Worm (Caenorhabditis elegans) whole organism, young adult: ENCODE data around the gene srv-17.

Experiments used
- B0035.1 ChIP-seq: sonication (generic microtip); optimal IDR thresholded peaks from 2 replicates; lab custom pipeline; 2016; ENCODE audit warnings: missing genetic modification characterization, mild to moderate bottlenecking, missing compliant biosample characterization, missing genotype, missing genetic modification reagents
- C06A6.2 ChIP-seq: fragments of 200-800 bp; sonication (Bioruptor generic); conservative IDR thresholded peaks from 2 replicates; pipeline ENCODE4 v1.3.6; 2022; ENCODE audit warnings: missing genetic modification characterization, missing compliant biosample characterization
- F10E7.11 ChIP-seq: sonication (generic microtip); optimal IDR thresholded peaks from 2 replicates; lab custom pipeline; 2017; ENCODE audit warnings: mild to moderate bottlenecking, missing genetic modification characterization, moderate library complexity, missing compliant biosample characterization
- F49E8.2 ChIP-seq: sonication (generic microtip); optimal IDR thresholded peaks from 3 replicates; lab custom pipeline; 2017; ENCODE audit warnings: missing genetic modification characterization, mild to moderate bottlenecking, missing compliant biosample characterization, antibody characterized with exemption, moderate library complexity; ENCODE audit not compliant: insufficient read depth
- F52B5.7 ChIP-seq: sonication (generic microtip); optimal IDR thresholded peaks from 2 replicates; lab custom pipeline; 2016; ENCODE audit warnings: mild to moderate bottlenecking, missing genetic modification characterization, missing compliant biosample characterization
- F55B11.4 ChIP-seq: sonication (generic microtip); optimal IDR thresholded peaks from 2 replicates; lab custom pipeline; 2016; ENCODE audit warnings: missing compliant biosample characterization, missing genetic modification characterization, borderline replicate concordance; ENCODE audit not compliant: insufficient read depth
- F57A8.1 ChIP-seq: fragments of 200-800 bp; sonication (Bioruptor generic); optimal IDR thresholded peaks from 2 replicates; lab custom pipeline; 2018; ENCODE audit warnings: mild to moderate bottlenecking, missing genetic modification characterization, moderate library complexity, missing compliant biosample characterization
- F57C9.4 ChIP-seq: sonication (generic microtip); optimal IDR thresholded peaks from 2 replicates; lab custom pipeline; 2017; ENCODE audit warnings: mild to moderate bottlenecking, missing genetic modification characterization, missing compliant biosample characterization
- Y53F4B.3 ChIP-seq: fragments of 200-800 bp; sonication (Bioruptor generic); IDR thresholded peaks from 2 replicates; pipeline ENCODE4 v1.3.6; 2022; ENCODE audit warnings: missing genetic modification reagents, missing genetic modification characterization, missing compliant biosample characterization
- Y95B8A.8 ChIP-seq: fragments of 200-800 bp; sonication (Bioruptor generic); IDR thresholded peaks from 2 replicates; pipeline ENCODE4 v1.3.6; 2022; ENCODE audit warnings: missing genetic modification reagents, missing genetic modification characterization, missing compliant biosample characterization
- ama-1 ChIP-seq, 3 experiments: fragments of 150-350 bp in 1 of 3; sonication (generic microtip) in 2 of 3; optimal IDR thresholded peaks; 2 replicates each; lab custom pipeline; 2014 to 2018; ENCODE audit warnings: missing biosample characterization in 2 of 3, missing genetic modification characterization in 2 of 3, missing genetic modification reagents in 2 of 3
- athp-1 ChIP-seq: sonication (generic microtip); optimal IDR thresholded peaks from 2 replicates; lab custom pipeline; 2017; ENCODE audit warnings: mild to moderate bottlenecking, missing genetic modification characterization, missing compliant biosample characterization
- attf-3 ChIP-seq: fragments of 200-800 bp; sonication (Bioruptor generic); conservative IDR thresholded peaks from 2 replicates; pipeline ENCODE4 v1.3.6; 2022; ENCODE audit warnings: missing genetic modification reagents, missing genetic modification characterization, missing compliant biosample characterization
- bed-1 ChIP-seq: fragments of 200-800 bp; sonication (Bioruptor generic); IDR thresholded peaks from 2 replicates; pipeline ENCODE4 v1.3.6; 2022; ENCODE audit warnings: missing genetic modification reagents, missing genetic modification characterization, missing compliant biosample characterization
- bed-2 ChIP-seq: fragments of 200-800 bp; sonication (Bioruptor generic); IDR thresholded peaks from 2 replicates; pipeline ENCODE4 v1.3.6; 2022; ENCODE audit warnings: missing genetic modification reagents, missing genetic modification characterization, missing compliant biosample characterization
- ceh-58 ChIP-seq: fragments of 200-800 bp; sonication (Bioruptor generic); IDR thresholded peaks from 2 replicates; pipeline ENCODE4 v1.3.6; 2022; ENCODE audit warnings: missing genetic modification characterization, missing compliant biosample characterization
- ceh-79 ChIP-seq: sonication (generic microtip); optimal IDR thresholded peaks from 2 replicates; lab custom pipeline; 2017; ENCODE audit warnings: mild to moderate bottlenecking, missing genetic modification characterization, missing compliant biosample characterization
- die-1 ChIP-seq: sonication (generic microtip); optimal IDR thresholded peaks from 2 replicates; lab custom pipeline; 2016; ENCODE audit warnings: missing genotype, mild to moderate bottlenecking, missing genetic modification characterization, missing compliant biosample characterization
- dpff-1 ChIP-seq: sonication (generic microtip); optimal IDR thresholded peaks from 2 replicates; lab custom pipeline; 2017; ENCODE audit warnings: mild to moderate bottlenecking, missing genetic modification characterization, missing compliant biosample characterization
- efl-1 ChIP-seq: fragments of 150-350 bp; optimal IDR thresholded peaks from 2 replicates; lab custom pipeline; 2014; ENCODE audit warnings: missing biosample characterization, missing genetic modification reagents, missing genetic modification characterization
- egl-44 ChIP-seq: fragments of 200-800 bp; sonication (Bioruptor generic); IDR thresholded peaks from 2 replicates; pipeline ENCODE4 v1.3.6; 2022; ENCODE audit warnings: missing genetic modification reagents, missing genetic modification characterization, missing compliant biosample characterization
- gei-17 ChIP-seq: fragments of 200-800 bp; sonication (Bioruptor generic); optimal IDR thresholded peaks from 2 replicates; lab custom pipeline; 2018; ENCODE audit warnings: mild to moderate bottlenecking, missing genetic modification characterization, missing compliant biosample characterization
- hmg-20 ChIP-seq: fragments of 200-800 bp; sonication (Bioruptor generic); IDR thresholded peaks from 2 replicates; pipeline ENCODE4 v1.3.6; 2022; ENCODE audit warnings: missing genetic modification reagents, missing genetic modification characterization, missing compliant biosample characterization
- hsf-1 ChIP-seq: fragments of 200-800 bp; sonication (Bioruptor generic); IDR thresholded peaks from 2 replicates; pipeline ENCODE4 v1.3.6; 2022; ENCODE audit warnings: missing genetic modification reagents, missing genetic modification characterization, missing compliant biosample characterization
- let-526 ChIP-seq: fragments of 200-800 bp; sonication (Bioruptor generic); IDR thresholded peaks from 2 replicates; pipeline ENCODE4 v1.3.6; 2022; ENCODE audit warnings: missing genetic modification reagents, missing genetic modification characterization, missing compliant biosample characterization
- lin-40 ChIP-seq: sonication (generic microtip); optimal IDR thresholded peaks from 2 replicates; lab custom pipeline; 2016; ENCODE audit warnings: missing genetic modification characterization, mild to moderate bottlenecking, missing compliant biosample characterization, missing genotype, missing genetic modification reagents
- lin-54 ChIP-seq: fragments of 200-800 bp; sonication (Bioruptor generic); optimal IDR thresholded peaks from 2 replicates; lab custom pipeline; 2018; ENCODE audit warnings: mild to moderate bottlenecking, missing genetic modification characterization, missing compliant biosample characterization
- lir-1 ChIP-seq: fragments of 200-800 bp; sonication (Bioruptor generic); conservative IDR thresholded peaks from 2 replicates; pipeline ENCODE4 v1.3.6; 2022; ENCODE audit warnings: missing genetic modification reagents, missing genetic modification characterization, missing compliant biosample characterization
- lsl-1 ChIP-seq: fragments of 200-800 bp; sonication (Bioruptor generic); optimal IDR thresholded peaks from 2 replicates; lab custom pipeline; 2018; ENCODE audit warnings: mild to moderate bottlenecking, missing genetic modification characterization, moderate library complexity, missing compliant biosample characterization
- nhr-179 ChIP-seq: sonication (generic microtip); optimal IDR thresholded peaks from 2 replicates; lab custom pipeline; 2016; ENCODE audit warnings: mild to moderate bottlenecking, missing genetic modification characterization, missing compliant biosample characterization
- nhr-80 ChIP-seq: sonication (generic microtip); optimal IDR thresholded peaks from 2 replicates; lab custom pipeline; 2016; ENCODE audit warnings: missing genetic modification characterization, missing compliant biosample characterization
- nhr-90 ChIP-seq: sonication (generic microtip); optimal IDR thresholded peaks from 2 replicates; lab custom pipeline; 2016; ENCODE audit warnings: missing genotype, mild to moderate bottlenecking, missing genetic modification characterization, missing compliant biosample characterization
- sdz-38 ChIP-seq: sonication (generic microtip); optimal IDR thresholded peaks from 2 replicates; lab custom pipeline; 2016; ENCODE audit warnings: missing genotype, missing genetic modification characterization, missing compliant biosample characterization
- snpc-1.1 ChIP-seq: sonication (generic microtip); optimal IDR thresholded peaks from 2 replicates; lab custom pipeline; 2017; ENCODE audit warnings: missing genetic modification characterization, mild to moderate bottlenecking, missing compliant biosample characterization, antibody characterized with exemption, moderate library complexity, missing genotype, missing genetic modification reagents; ENCODE audit not compliant: insufficient read depth
- snpc-3.4 ChIP-seq: sonication (generic microtip); optimal IDR thresholded peaks from 2 replicates; lab custom pipeline; 2017; ENCODE audit warnings: missing genetic modification characterization, mild to moderate bottlenecking, missing compliant biosample characterization, antibody characterized with exemption, moderate library complexity, missing genotype, missing genetic modification reagents
- tbp1 ChIP-seq: fragments of 200-800 bp; sonication (Bioruptor generic); optimal IDR thresholded peaks from 2 replicates; lab custom pipeline; 2018; ENCODE audit warnings: mild to moderate bottlenecking, missing genetic modification characterization, missing compliant biosample characterization
- tlf-1 ChIP-seq: fragments of 200-800 bp; sonication (Bioruptor generic); optimal IDR thresholded peaks from 2 replicates; lab custom pipeline; 2018; ENCODE audit warnings: mild to moderate bottlenecking, missing genetic modification characterization, missing compliant biosample characterization
- unc-130 ChIP-seq: sonication (generic microtip); optimal IDR thresholded peaks from 2 replicates; lab custom pipeline; 2016; ENCODE audit warnings: missing genetic modification reagents, missing genetic modification characterization, missing compliant biosample characterization
- zfh-2 ChIP-seq: fragments of 200-800 bp; sonication (Bioruptor generic); conservative IDR thresholded peaks from 2 replicates; pipeline ENCODE4 v1.3.6; 2022; ENCODE audit warnings: missing genetic modification reagents, missing genetic modification characterization, missing compliant biosample characterization
- ztf-18 ChIP-seq: sonication (generic microtip); optimal IDR thresholded peaks from 2 replicates; lab custom pipeline; 2016; ENCODE audit warnings: missing genotype, mild to moderate bottlenecking, missing genetic modification characterization, missing compliant biosample characterization
- ztf-25 ChIP-seq: fragments of 200-800 bp; sonication (Bioruptor generic); IDR thresholded peaks from 2 replicates; pipeline ENCODE4 v1.3.6; 2022; ENCODE audit warnings: missing genetic modification reagents, missing genetic modification characterization, missing compliant biosample characterization
- ztf-6 ChIP-seq: fragments of 200-800 bp; sonication (Bioruptor generic); IDR thresholded peaks from 2 replicates; pipeline ENCODE4 v1.3.6; 2022; ENCODE audit warnings: missing genetic modification reagents, missing genetic modification characterization, missing compliant biosample characterization

Gene srv-17

ce11 chrIV:5850765-5851377, 19.1 kb downstream of the srv-17 start (continued):
- no peak for TF ChIP-seq Y95B8A.8 (GFP tag; lab: Robert Waterston, UW)
- no peak for TF ChIP-seq snpc-3.4 (tag; lab: Kevin White, UChicago)
- TF ChIP-seq ama-1 (optimal IDR thresholded peaks at IDR 0.05; lab: Kevin White, UChicago) = no peak
- TF ChIP-seq ama-1 (GFP tag; optimal IDR thresholded peaks at IDR 0.05; lab: Kevin White, UChicago) = no peak
- no peak for TF ChIP-seq nhr-90 (tag; lab: Kevin White, UChicago)
- TF ChIP-seq F57A8.1 = no peak
- no peak for TF ChIP-seq snpc-1.1 (tag; lab: Kevin White, UChicago)
- TF ChIP-seq bed-1 = no peak
- TF ChIP-seq Y53F4B.3 (GFP tag; lab: Robert Waterston, UW) = no peak
- no peak for TF ChIP-seq zfh-2 (GFP tag; lab: Robert Waterston, UW)
- no peak for TF ChIP-seq nhr-179 (tag; lab: Kevin White, UChicago)
- TF ChIP-seq F52B5.7 (tag; lab: Kevin White, UChicago) = no peak
- no peak for TF ChIP-seq C06A6.2
- TF ChIP-seq egl-44 (GFP tag; lab: Robert Waterston, UW) = no peak
- TF ChIP-seq F55B11.4 (tag; lab: Kevin White, UChicago) = no peak
- no peak for TF ChIP-seq F10E7.11 (tag; lab: Kevin White, UChicago)
- no peak for TF ChIP-seq sdz-38 (tag; lab: Kevin White, UChicago)
- TF ChIP-seq let-526 = no peak
- no peak for TF ChIP-seq nhr-80 (tag; lab: Kevin White, UChicago)
- peak; percentile 42 for TF ChIP-seq F49E8.2 (tag; lab: Kevin White, UChicago)
- no peak for TF ChIP-seq lin-54 (GFP tag; lab: Kevin White, UChicago)
- no peak for TF ChIP-seq efl-1 (GFP tag; lab: Kevin White, UChicago)
- no peak for TF ChIP-seq ztf-18
- no peak for TF ChIP-seq hsf-1 (GFP tag; lab: Robert Waterston, UW)
- no peak for TF ChIP-seq ztf-25
- TF ChIP-seq lir-1 (GFP tag; lab: Robert Waterston, UW) = no peak
- TF ChIP-seq die-1 = peak; percentile 8
- no peak for TF ChIP-seq hmg-20 (GFP tag; lab: Robert Waterston, UW)
- TF ChIP-seq gei-17 = no peak
- TF ChIP-seq ceh-79 (tag; lab: Kevin White, UChicago) = no peak
- no peak for TF ChIP-seq lin-40 (tag; lab: Kevin White, UChicago)
- no peak for TF ChIP-seq ceh-58 (GFP tag; lab: Robert Waterston, UW)
- no peak for TF ChIP-seq ztf-6 (GFP tag; lab: Robert Waterston, UW)
- TF ChIP-seq lsl-1 (GFP tag; lab: Kevin White, UChicago) = peak; percentile 47
- TF ChIP-seq B0035.1 (tag; lab: Kevin White, UChicago) = no peak
- TF ChIP-seq tbp1 = peak; percentile 15
- TF ChIP-seq attf-3 = no peak
- TF ChIP-seq F57C9.4 (tag; lab: Kevin White, UChicago) = no peak
- peak; percentile 22 for TF ChIP-seq tlf-1
- TF ChIP-seq dpff-1 (tag; lab: Kevin White, UChicago) = no peak
- no peak for TF ChIP-seq unc-130
- TF ChIP-seq athp-1 = peak; percentile 34
- no peak for TF ChIP-seq bed-2 (GFP tag; lab: Robert Waterston, UW)
